Worm (Caenorhabditis elegans): ENCODE data around the gene W02F12.2.

The W02F12.2 gene

DNA sequence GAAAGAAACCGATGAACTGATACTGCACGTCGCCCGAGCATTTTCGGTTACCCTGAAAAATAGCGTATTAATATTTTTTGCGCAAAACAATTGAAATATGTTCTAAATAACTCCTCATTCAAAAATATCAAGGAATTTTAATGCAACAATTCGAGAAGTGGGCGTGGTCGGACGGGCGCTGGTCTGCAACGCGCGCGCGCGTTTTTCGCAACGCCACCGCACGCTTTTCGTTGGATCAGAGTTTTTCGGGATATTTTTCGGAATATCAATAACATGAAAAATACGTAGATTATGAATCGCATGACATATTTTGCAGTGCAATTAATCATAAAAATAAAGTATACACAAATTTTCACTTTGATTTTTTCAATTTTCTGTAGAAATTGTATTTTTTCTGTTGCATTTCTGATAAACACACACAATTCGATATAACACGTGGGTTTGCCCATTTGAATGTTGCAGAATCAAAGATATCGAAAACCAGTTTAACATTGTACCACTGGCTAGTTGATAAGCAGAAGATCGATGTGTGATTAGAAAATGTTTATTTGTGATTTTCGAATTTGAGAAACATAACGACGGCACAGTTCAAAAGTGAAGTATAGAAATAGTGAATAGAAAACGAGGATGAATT is 11.7 kb upstream of the W02F12.2 start, which contains the start of gene dlst-1 (continued):
- TF ChIP-seq nhr-77 (tag; optimal IDR thresholded peaks at IDR 0.05) (no peak), T26A8.4 (GFP tag; IDR thresholded peaks at IDR 0.05) (no peak), F49E8.2 (tag; optimal IDR thresholded peaks at IDR 0.05; ENCODE audit: borderline replicate concordance) (peak; percentile 1)

DNA sequence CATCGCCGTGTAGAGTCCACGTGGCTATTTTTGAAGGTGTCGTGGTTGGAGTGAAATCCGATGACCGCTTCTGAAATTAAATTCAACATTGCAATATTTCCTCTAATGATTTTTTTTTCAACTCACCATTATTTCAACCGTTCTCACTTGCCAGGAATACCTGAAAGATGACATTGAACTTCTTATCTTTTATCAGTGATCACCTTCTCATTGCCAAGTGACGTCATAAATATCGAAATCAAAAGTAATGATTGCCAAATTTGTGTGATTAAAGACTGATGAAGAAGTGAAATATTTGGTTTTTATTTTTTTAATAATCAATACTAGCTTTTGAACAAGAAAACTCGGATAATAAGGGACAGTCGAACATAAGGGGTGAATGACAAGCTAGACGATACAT is 9.3 kb upstream of the W02F12.2 start, which contains the start of gene W02F12.4:
Gene W02F12.4, minus strand, starts transcription at position 164 of the 400 bp plus-strand sequence.
- TF ChIP-seq daf-19 (GFP tag; conservative IDR thresholded peaks at IDR 0.05) = no peak
- TF ChIP-seq nhr-25 (tag; optimal IDR thresholded peaks at IDR 0.05; ENCODE audit: borderline replicate concordance, insufficient read depth) = no peak
- no peak for TF ChIP-seq mdl-1 (tag; optimal IDR thresholded peaks at IDR 0.05)
- TF ChIP-seq dve-1 (tag; optimal IDR thresholded peaks at IDR 0.05; ENCODE audit: insufficient read depth) = peak; percentile 81
- TF ChIP-seq ceh-44 (GFP tag; IDR thresholded peaks at IDR 0.05) = no peak
- no peak for TF ChIP-seq spr-1 (tag; optimal IDR thresholded peaks at IDR 0.05)
- TF ChIP-seq php-3 (GFP tag; IDR thresholded peaks at IDR 0.05) = 0 out of 2 replicates have a peak, but pooled peaks have one; percentile 7
- no peak for TF ChIP-seq ceh-32 (tag; optimal IDR thresholded peaks at IDR 0.05; ENCODE audit: poor library complexity)
- no peak for TF ChIP-seq dpl-1 (GFP tag; optimal IDR thresholded peaks at IDR 0.05)
- peak; percentile 79 for TF ChIP-seq T20F7.1 (GFP tag; optimal IDR thresholded peaks at IDR 0.05)
- TF ChIP-seq zfp-2 (tag; optimal IDR thresholded peaks at IDR 0.05) = no peak
- TF ChIP-seq lsy-2 (tag; optimal IDR thresholded peaks at IDR 0.05) = peak in 1 of 2 experiments; percentile 48
- peak; percentile 76 for TF ChIP-seq dmd-6 (GFP tag; IDR thresholded peaks at IDR 0.05)
- peak; percentile 6 for TF ChIP-seq nhr-48 (tag; optimal IDR thresholded peaks at IDR 0.05)
- TF ChIP-seq sdz-12 (GFP tag; optimal IDR thresholded peaks at IDR 0.05) = no peak
- no peak for TF ChIP-seq Y75B8A.6 (GFP tag; IDR thresholded peaks at IDR 0.05)
- TF ChIP-seq lin-39 (tag; optimal IDR thresholded peaks at IDR 0.05) = no peak
- peak; percentile 11 for TF ChIP-seq mes-2 (tag; optimal IDR thresholded peaks at IDR 0.05; ENCODE audit: poor library complexity, severe bottlenecking)
- TF ChIP-seq gei-8 (GFP tag; optimal IDR thresholded peaks at IDR 0.05) = no peak
- no peak for TF ChIP-seq hmg-1.1 (GFP tag; IDR thresholded peaks at IDR 0.05)
- TF ChIP-seq nhr-6 (tag; optimal IDR thresholded peaks at IDR 0.05) = peak; percentile 28
- 0 out of 2 replicates have a peak, but pooled peaks have one; percentile 33 for TF ChIP-seq tra-1 (GFP tag; IDR thresholded peaks at IDR 0.05)
- peak; percentile 84 for TF ChIP-seq pqm-1 (tag; optimal IDR thresholded peaks at IDR 0.05)
- peak; percentile 66 for TF ChIP-seq nhr-28 (tag; optimal IDR thresholded peaks at IDR 0.05)
- TF ChIP-seq mxl-3 (GFP tag; optimal IDR thresholded peaks at IDR 0.05) = peak; percentile 39
- no peak for TF ChIP-seq nhr-42 (GFP tag; IDR thresholded peaks at IDR 0.05)
- no peak for TF ChIP-seq ztf-7 (tag; optimal IDR thresholded peaks at IDR 0.05)
- TF ChIP-seq unc-39 (tag; optimal IDR thresholded peaks at IDR 0.05) = no peak
- TF ChIP-seq madf-9 (GFP tag; conservative IDR thresholded peaks at IDR 0.05) = no peak
- TF ChIP-seq daf-12 (tag; optimal IDR thresholded peaks at IDR 0.05) = no peak
- TF ChIP-seq ZK337.2 (GFP tag; IDR thresholded peaks at IDR 0.05) = no peak
- TF ChIP-seq ztf-11 (tag; optimal IDR thresholded peaks at IDR 0.05) = no peak
- 0 out of 2 replicates have a peak, but pooled peaks have one; percentile 53 for TF ChIP-seq lin-1 (GFP tag; IDR thresholded peaks at IDR 0.05)
- TF ChIP-seq hlh-11 (tag; optimal IDR thresholded peaks at IDR 0.05) = peak; percentile 66
- TF ChIP-seq hlh-30 (tag; optimal IDR thresholded peaks at IDR 0.05; ENCODE audit: insufficient read depth) = peak; percentile 44
- TF ChIP-seq aly-2 (tag; optimal IDR thresholded peaks at IDR 0.05) = no peak
- TF ChIP-seq nhr-102 (tag; optimal IDR thresholded peaks at IDR 0.05) = peak; percentile 30
- TF ChIP-seq mep-1 (tag; optimal IDR thresholded peaks at IDR 0.05) = peak; percentile 58
- TF ChIP-seq zip-11 (GFP tag; IDR thresholded peaks at IDR 0.05) = no peak
- TF ChIP-seq nhr-77 (tag; optimal IDR thresholded peaks at IDR 0.05) = peak; percentile 62
- no peak for TF ChIP-seq ceh-20 (GFP tag; IDR thresholded peaks at IDR 0.05)
- TF ChIP-seq unc-130 (GFP tag; optimal IDR thresholded peaks at IDR 0.05) = no peak
- no peak for TF ChIP-seq mdt-29 (GFP tag; IDR thresholded peaks at IDR 0.05)
- TF ChIP-seq nhr-41 (GFP tag; IDR thresholded peaks at IDR 0.05) = no peak
- no peak for TF ChIP-seq daf-16 (GFP tag; optimal IDR thresholded peaks at IDR 0.05)
- peak; percentile 67 for TF ChIP-seq daf-16 (tag; optimal IDR thresholded peaks at IDR 0.05)

Measured in whole organism, L4 larva.